Worm (Caenorhabditis elegans) whole organism, L1 larva: ENCODE results near the gene cpt-5.

Source experiments
- fos-1 ChIP-seq: fragments of 150-350 bp; optimal IDR thresholded peaks from 2 replicates; lab custom pipeline; 2014; ENCODE audit warnings: missing biosample characterization, missing genetic modification characterization
- nhr-12 ChIP-seq: sonication (generic microtip); optimal IDR thresholded peaks from 2 replicates; lab custom pipeline; 2017; ENCODE audit warnings: missing biosample characterization, missing genetic modification characterization
- nhr-237 ChIP-seq: fragments of 150-350 bp; optimal IDR thresholded peaks from 2 replicates; lab custom pipeline; 2014; ENCODE audit warnings: missing biosample characterization, missing genetic modification characterization
- nhr-84 ChIP-seq: sonication (generic microtip); optimal IDR thresholded peaks from 2 replicates; lab custom pipeline; 2017; ENCODE audit warnings: missing biosample characterization, missing genetic modification characterization
- nhr-90 ChIP-seq: sonication (generic microtip); optimal IDR thresholded peaks from 2 replicates; lab custom pipeline; 2016; ENCODE audit warnings: mild to moderate bottlenecking, missing genetic modification characterization, missing compliant biosample characterization; ENCODE audit not compliant: poor library complexity
- snpc-4 ChIP-seq: fragments of 150-350 bp; optimal IDR thresholded peaks from 2 replicates; lab custom pipeline; 2014; ENCODE audit warnings: missing biosample characterization, missing genetic modification characterization
- sox-4 ChIP-seq: sonication (generic microtip); optimal IDR thresholded peaks from 2 replicates; lab custom pipeline; 2016; ENCODE audit warnings: missing genetic modification characterization, missing compliant biosample characterization
- unc-62 ChIP-seq: fragments of 150-350 bp; optimal IDR thresholded peaks from 2 replicates; lab custom pipeline; 2014; ENCODE audit warnings: missing biosample characterization, missing genetic modification reagents, missing genetic modification characterization
- zag-1 ChIP-seq: fragments of 150-350 bp; optimal IDR thresholded peaks from 2 replicates; lab custom pipeline; 2014; ENCODE audit warnings: missing biosample characterization, missing genetic modification characterization

DNA sequence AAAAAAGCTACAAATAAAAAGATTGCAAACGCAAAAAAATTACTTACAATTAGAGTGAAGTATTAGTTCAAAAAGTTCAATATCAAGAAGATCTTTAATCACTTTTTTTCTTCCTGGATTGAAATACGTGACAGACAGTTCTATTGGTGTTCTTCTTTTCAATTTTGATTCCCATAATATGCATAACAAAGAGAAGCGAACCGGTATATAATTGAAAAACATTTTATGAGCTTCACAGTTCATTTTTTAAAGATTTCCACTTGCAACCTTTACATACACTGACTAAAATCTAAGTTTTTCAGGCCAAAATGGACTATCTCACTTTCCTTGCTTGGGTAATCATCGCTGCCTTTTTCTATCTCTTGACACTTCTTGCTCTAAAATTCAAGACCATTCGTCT, 3.5 kb downstream of the cpt-5 start, which contains the start of gene T22G5.1:
- TF ChIP-seq fos-1 (tag; lab: Kevin White, UChicago) (no peak), nhr-84 (tag; lab: Kevin White, UChicago) (no peak), nhr-12 (tag; lab: Kevin White, UChicago) (no peak), sox-4 (tag; lab: Kevin White, UChicago) (no peak), nhr-237 (tag; lab: Kevin White, UChicago) (no peak), unc-62 (no peak), snpc-4 (tag; lab: Kevin White, UChicago) (no peak), nhr-90 (tag; lab: Kevin White, UChicago) (no peak), zag-1 (tag; lab: Kevin White, UChicago) (no peak)
